Worm (Caenorhabditis elegans) whole organism, midembryonic: ENCODE measurements around the gene egl-15.

ENCODE experiments used
- T22C8.4 ChIP-seq: fragments of 200-800 bp; sonication (Bioruptor generic); IDR thresholded peaks from 2 replicates; pipeline ENCODE4 v1.3.6; 2022; ENCODE audit warnings: missing genetic modification characterization, missing compliant biosample characterization
- cog-1 ChIP-seq: sonication (generic microtip); optimal IDR thresholded peaks from 2 replicates; lab custom pipeline; 2016; ENCODE audit warnings: missing genetic modification characterization, missing compliant biosample characterization

DNA sequence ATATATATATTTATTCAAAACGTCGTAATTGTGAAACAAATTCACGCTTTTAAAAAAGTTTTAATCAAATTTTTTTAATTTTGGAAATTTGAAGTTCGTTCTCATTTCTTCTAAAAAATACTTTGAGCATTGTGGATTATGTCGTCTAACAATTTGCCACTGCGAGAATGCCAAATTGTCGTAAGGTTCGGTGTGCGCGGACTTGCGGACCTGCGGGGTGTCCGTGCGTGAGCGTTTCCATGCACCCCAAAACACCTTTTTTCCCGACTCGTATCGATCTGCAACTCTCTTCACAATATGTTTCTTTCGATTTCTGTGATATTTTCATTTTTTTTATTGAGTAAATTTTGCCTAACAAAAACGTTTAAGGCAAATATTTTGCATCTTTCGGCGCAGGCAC is 56.5 kb downstream of the egl-15 start:
- TF ChIP-seq T22C8.4 (GFP tag; lab: Robert Waterston, UW): no peak
- no peak for TF ChIP-seq cog-1 (tag; lab: Kevin White, UChicago)
